Fruit fly (Drosophila melanogaster) whole organism: ENCODE results near the gene GstO3.

Experiments used
- CG8478 ChIP-seq: fragments of >200 bp; optimal IDR thresholded peaks from 2 replicates; lab custom pipeline; 2018; ENCODE audit warnings: inconsistent platforms
- EcR ChIP-seq, 2 experiments: fragments of >200 bp; optimal IDR thresholded peaks; 2 replicates each; lab custom pipeline; 2017; ENCODE audit warnings: missing biosample characterization in 2 of 2, missing genetic modification characterization in 2 of 2, missing genetic modification reagents in 2 of 2
- pan ChIP-seq: fragments of >200 bp; optimal IDR thresholded peaks from 2 replicates; lab custom pipeline; 2017
- psq ChIP-seq: fragments of >200 bp; optimal IDR thresholded peaks from 2 replicates; lab custom pipeline; 2017
- usp ChIP-seq: fragments of >200 bp; optimal IDR thresholded peaks from 2 replicates; lab custom pipeline; 2017; ENCODE audit warnings: missing biosample characterization, missing genetic modification characterization, mixed read lengths

dm6 chr3L:8480944-8481343, 37.7 kb upstream of the GstO3 start:
- TF ChIP-seq pan (lab: Kevin White, UChicago) (no peak), CG8478 (lab: Kevin White, UChicago) (no peak), usp (GFP tag; lab: Kevin White, UChicago) (no peak), EcR (GFP tag; optimal IDR thresholded peaks at IDR 0.05; lab: Kevin White, UChicago) (no peak), psq (no peak)
